Worm (Caenorhabditis elegans) whole organism, L1 larva: ENCODE data around the gene gpr-2.
A peak's percentile ranks its signal among the peaks of the same experiment; 100 is the strongest.

Experiments used
- C04F5.9 ChIP-seq: sonication (generic microtip); optimal IDR thresholded peaks from 2 replicates; lab custom pipeline; 2016; ENCODE audit warnings: missing genetic modification characterization, missing compliant biosample characterization
- C16A3.4 ChIP-seq: fragments of 150-350 bp; optimal IDR thresholded peaks from 2 replicates; lab custom pipeline; 2014; ENCODE audit warnings: missing biosample characterization, missing genetic modification characterization
- aha-1 ChIP-seq: fragments of 150-350 bp; optimal IDR thresholded peaks from 2 replicates; lab custom pipeline; 2014; ENCODE audit warnings: missing biosample characterization, missing genetic modification characterization
- alr-1 ChIP-seq: fragments of 200-800 bp; sonication (Bioruptor generic); optimal IDR thresholded peaks from 2 replicates; lab custom pipeline; 2018; ENCODE audit warnings: borderline replicate concordance, mild to moderate bottlenecking, missing genetic modification characterization, missing compliant biosample characterization
- aly-2 ChIP-seq: fragments of 150-350 bp; optimal IDR thresholded peaks from 2 replicates; lab custom pipeline; 2014; ENCODE audit warnings: missing biosample characterization, missing genetic modification characterization
- ama-1 ChIP-seq: fragments of 150-350 bp; optimal IDR thresholded peaks from 2 replicates; lab custom pipeline; 2014
- ceh-63 ChIP-seq: fragments of 200-800 bp; sonication (Bioruptor generic); optimal IDR thresholded peaks from 2 replicates; lab custom pipeline; 2018; ENCODE audit warnings: mild to moderate bottlenecking, missing genetic modification characterization, missing compliant biosample characterization
- ceh-8 ChIP-seq: fragments of 200-800 bp; sonication (Bioruptor generic); optimal IDR thresholded peaks from 2 replicates; lab custom pipeline; 2018; ENCODE audit warnings: mild to moderate bottlenecking, missing genetic modification characterization, moderate library complexity, missing compliant biosample characterization
- ceh-82 ChIP-seq, 3 experiments: fragments of 150-350 bp in 1 of 3; sonication (generic microtip) in 2 of 3; optimal IDR thresholded peaks; 2 replicates each; lab custom pipeline; 2014 to 2017; ENCODE audit warnings: missing biosample characterization in 3 of 3, missing genetic modification characterization in 3 of 3
- ceh-90 ChIP-seq: sonication (generic microtip); optimal IDR thresholded peaks from 2 replicates; lab custom pipeline; 2016; ENCODE audit warnings: missing genetic modification characterization, missing compliant biosample characterization
- dpl-1 ChIP-seq, 3 experiments: fragments of 150-350 bp in 2 of 3; sonication (generic microtip) in 1 of 3; optimal IDR thresholded peaks; 2 replicates each; lab custom pipeline; 2014 to 2017; ENCODE audit warnings: missing biosample characterization in 3 of 3, missing genetic modification characterization in 3 of 3, missing genetic modification reagents in 3 of 3
- ets-5 ChIP-seq: fragments of 200-800 bp; sonication (Bioruptor generic); IDR thresholded peaks from 2 replicates; pipeline ENCODE4 v1.3.6; 2022; ENCODE audit warnings: missing genetic modification characterization, missing compliant biosample characterization
- fkh-10 ChIP-seq: sonication (generic microtip); optimal IDR thresholded peaks from 2 replicates; lab custom pipeline; 2017; ENCODE audit warnings: missing biosample characterization, missing genetic modification reagents, missing genetic modification characterization
- fkh-4 ChIP-seq: sonication (generic microtip); optimal IDR thresholded peaks from 2 replicates; lab custom pipeline; 2016; ENCODE audit warnings: missing compliant biosample characterization, missing genetic modification characterization, borderline replicate concordance
- grh-1 ChIP-seq: fragments of 200-800 bp; sonication (Bioruptor generic); IDR thresholded peaks from 2 replicates; pipeline ENCODE4 v1.3.6; 2022; ENCODE audit warnings: missing genetic modification reagents, missing genetic modification characterization, missing compliant biosample characterization
- hlh-4 ChIP-seq: sonication (generic microtip); optimal IDR thresholded peaks from 2 replicates; lab custom pipeline; 2016; ENCODE audit warnings: mild to moderate bottlenecking, missing genetic modification characterization, missing compliant biosample characterization
- irx-1 ChIP-seq: sonication (generic microtip); optimal IDR thresholded peaks from 2 replicates; lab custom pipeline; 2016; ENCODE audit warnings: missing genetic modification characterization, missing compliant biosample characterization
- isw-1 ChIP-seq: fragments of 200-800 bp; sonication (Bioruptor generic); IDR thresholded peaks from 2 replicates; pipeline ENCODE4 v1.3.6; 2022; ENCODE audit warnings: missing genetic modification characterization, missing compliant biosample characterization
- lin-13 ChIP-seq: fragments of 150-350 bp; optimal IDR thresholded peaks from 2 replicates; lab custom pipeline; 2014; ENCODE audit warnings: missing biosample characterization, missing genetic modification reagents, missing genetic modification characterization
- lin-14 ChIP-seq: fragments of 200-800 bp; sonication (Bioruptor generic); optimal IDR thresholded peaks from 2 replicates; lab custom pipeline; 2018; ENCODE audit warnings: mild to moderate bottlenecking, missing genetic modification characterization, moderate library complexity, missing compliant biosample characterization
- lin-35 ChIP-seq, 2 experiments: fragments of 150-350 bp; optimal IDR thresholded peaks; 2 replicates each; lab custom pipeline; 2014; ENCODE audit warnings: missing biosample characterization in 2 of 2, missing genetic modification characterization in 2 of 2, missing genetic modification reagents in 2 of 2
- mab-9 ChIP-seq: fragments of 200-800 bp; sonication (Bioruptor generic); IDR thresholded peaks from 2 replicates; pipeline ENCODE4 v1.3.6; 2022; ENCODE audit warnings: missing genetic modification reagents, missing genetic modification characterization, missing compliant biosample characterization
- nhr-237 ChIP-seq: fragments of 150-350 bp; optimal IDR thresholded peaks from 2 replicates; lab custom pipeline; 2014; ENCODE audit warnings: missing biosample characterization, missing genetic modification characterization
- nhr-47 ChIP-seq: sonication (generic microtip); optimal IDR thresholded peaks from 2 replicates; lab custom pipeline; 2016; ENCODE audit warnings: mild to moderate bottlenecking, missing genetic modification characterization, moderate library complexity, missing compliant biosample characterization
- nhr-76 ChIP-seq: sonication (generic microtip); optimal IDR thresholded peaks from 2 replicates; lab custom pipeline; 2017; ENCODE audit warnings: missing biosample characterization, missing genetic modification characterization
- nhr-84 ChIP-seq: sonication (generic microtip); optimal IDR thresholded peaks from 2 replicates; lab custom pipeline; 2017; ENCODE audit warnings: missing biosample characterization, missing genetic modification characterization
- nhr-90 ChIP-seq: sonication (generic microtip); optimal IDR thresholded peaks from 2 replicates; lab custom pipeline; 2016; ENCODE audit warnings: mild to moderate bottlenecking, missing genetic modification characterization, missing compliant biosample characterization; ENCODE audit not compliant: poor library complexity
- skn-1 ChIP-seq: fragments of 150-350 bp; optimal IDR thresholded peaks from 2 replicates; lab custom pipeline; 2014; ENCODE audit warnings: missing biosample characterization, missing genetic modification characterization
- snpc-4 ChIP-seq: fragments of 150-350 bp; optimal IDR thresholded peaks from 2 replicates; lab custom pipeline; 2014; ENCODE audit warnings: missing biosample characterization, missing genetic modification characterization
- snu-23 ChIP-seq: sonication (generic microtip); optimal IDR thresholded peaks from 2 replicates; lab custom pipeline; 2016; ENCODE audit warnings: missing genetic modification characterization, missing compliant biosample characterization
- sptf-1 ChIP-seq: fragments of 150-350 bp; optimal IDR thresholded peaks from 2 replicates; lab custom pipeline; 2014; ENCODE audit warnings: missing biosample characterization, missing genetic modification characterization
- swsn-7 ChIP-seq: sonication (generic microtip); optimal IDR thresholded peaks from 2 replicates; lab custom pipeline; 2016; ENCODE audit warnings: missing genetic modification characterization, missing compliant biosample characterization
- tbx-2 ChIP-seq: sonication (generic microtip); optimal IDR thresholded peaks from 2 replicates; lab custom pipeline; 2016; ENCODE audit warnings: missing genetic modification characterization, missing compliant biosample characterization
- unc-62 ChIP-seq: fragments of 150-350 bp; optimal IDR thresholded peaks from 2 replicates; lab custom pipeline; 2014; ENCODE audit warnings: missing biosample characterization, missing genetic modification reagents, missing genetic modification characterization
- xbp-1 ChIP-seq: sonication (generic microtip); optimal IDR thresholded peaks from 2 replicates; lab custom pipeline; 2016; ENCODE audit warnings: missing genetic modification characterization, missing compliant biosample characterization
- zip-4 ChIP-seq: fragments of 200-800 bp; sonication (Bioruptor generic); optimal IDR thresholded peaks from 2 replicates; lab custom pipeline; 2018; ENCODE audit warnings: mild to moderate bottlenecking, missing genetic modification characterization, moderate library complexity, missing compliant biosample characterization

The gpr-2 gene

ce11 chrIII:9393114-9393780, at the start of gene gpr-2, which contains the start of gene rgr-1 (continued):
- peak in 2 of 3 experiments; percentile 27 to 46 for TF ChIP-seq ceh-82 (tag; optimal IDR thresholded peaks at IDR 0.05; lab: Kevin White, UChicago)
- no peak for TF ChIP-seq nhr-237 (tag; lab: Kevin White, UChicago)
- TF ChIP-seq swsn-7 (tag; lab: Kevin White, UChicago), result peak; percentile 40
- peak; percentile 65 for TF ChIP-seq nhr-47 (tag; lab: Kevin White, UChicago)
- no peak for TF ChIP-seq skn-1
- no peak for TF ChIP-seq ceh-8 (GFP tag; lab: Kevin White, UChicago)
- TF ChIP-seq lin-35 (GFP tag; optimal IDR thresholded peaks at IDR 0.05; lab: Kevin White, UChicago), result peak; percentile 85 to 94
- no peak for TF ChIP-seq snu-23

- TF ChIP-seq fkh-10 (GFP tag; lab: Kevin White, UChicago), result no peak
- peak; percentile 7 for TF ChIP-seq nhr-90 (tag; lab: Kevin White, UChicago)
- peak; percentile 52 for TF ChIP-seq ama-1 (lab: Kevin White, UChicago)
Observed at ce11 chrIII:9441133-9441532, 48.2 kb upstream of the gpr-2 start, which contains the start of gene emb-30. TSS of gene emb-30 (minus strand) at chrIII:9441460.

ce11 chrIII:9439399-9439798, 46.4 kb upstream of the gpr-2 start, which contains the start of gene F54C8.1:
TSS of gene F54C8.1 (plus strand) at chrIII:9439699.
- TF ChIP-seq lin-13 (GFP tag; lab: Kevin White, UChicago) (no peak), mab-9 (no peak), C16A3.4 (tag; lab: Kevin White, UChicago) (no peak), dpl-1 (GFP tag; optimal IDR thresholded peaks at IDR 0.05; lab: Kevin White, UChicago) (no peak), alr-1 (tag; lab: Kevin White, UChicago) (no peak), hlh-4 (tag; lab: Kevin White, UChicago) (no peak), aha-1 (tag; lab: Kevin White, UChicago) (no peak), nhr-47 (tag; lab: Kevin White, UChicago) (no peak), xbp-1 (no peak), ceh-90 (no peak), nhr-84 (tag; lab: Kevin White, UChicago) (no peak), nhr-76 (no peak), ets-5 (no peak)

- TF ChIP-seq isw-1 (GFP tag; lab: Robert Waterston, UW) (no peak), grh-1 (GFP tag; lab: Robert Waterston, UW) (no peak), sptf-1 (no peak), dpl-1 (GFP tag; optimal IDR thresholded peaks at IDR 0.05; lab: Kevin White, UChicago) (no peak), fkh-4 (tag; lab: Kevin White, UChicago) (no peak), tbx-2 (tag; lab: Kevin White, UChicago) (no peak), aly-2 (tag; lab: Kevin White, UChicago) (no peak), zip-4 (GFP tag; lab: Kevin White, UChicago) (no peak), alr-1 (tag; lab: Kevin White, UChicago) (no peak), unc-62 (GFP tag; lab: Kevin White, UChicago) (no peak), C04F5.9 (tag; lab: Kevin White, UChicago) (no peak), lin-13 (GFP tag; lab: Kevin White, UChicago) (no peak), nhr-47 (tag; lab: Kevin White, UChicago) (no peak), fkh-10 (GFP tag; lab: Kevin White, UChicago) (no peak), hlh-4 (tag; lab: Kevin White, UChicago) (no peak), snpc-4 (tag; lab: Kevin White, UChicago) (no peak), ama-1 (lab: Kevin White, UChicago) (no peak), irx-1 (tag; lab: Kevin White, UChicago) (no peak), lin-14 (GFP tag; lab: Kevin White, UChicago) (no peak), ceh-63 (GFP tag; lab: Kevin White, UChicago) (no peak)
- TF ChIP-seq, all 84 proteins: peak for 0
Observed at ce11 chrIII:9434999-9435398, 42.0 kb upstream of the gpr-2 start.
